Fruit fly (Drosophila melanogaster): ENCODE results near the gene ImpL1.

DNA sequence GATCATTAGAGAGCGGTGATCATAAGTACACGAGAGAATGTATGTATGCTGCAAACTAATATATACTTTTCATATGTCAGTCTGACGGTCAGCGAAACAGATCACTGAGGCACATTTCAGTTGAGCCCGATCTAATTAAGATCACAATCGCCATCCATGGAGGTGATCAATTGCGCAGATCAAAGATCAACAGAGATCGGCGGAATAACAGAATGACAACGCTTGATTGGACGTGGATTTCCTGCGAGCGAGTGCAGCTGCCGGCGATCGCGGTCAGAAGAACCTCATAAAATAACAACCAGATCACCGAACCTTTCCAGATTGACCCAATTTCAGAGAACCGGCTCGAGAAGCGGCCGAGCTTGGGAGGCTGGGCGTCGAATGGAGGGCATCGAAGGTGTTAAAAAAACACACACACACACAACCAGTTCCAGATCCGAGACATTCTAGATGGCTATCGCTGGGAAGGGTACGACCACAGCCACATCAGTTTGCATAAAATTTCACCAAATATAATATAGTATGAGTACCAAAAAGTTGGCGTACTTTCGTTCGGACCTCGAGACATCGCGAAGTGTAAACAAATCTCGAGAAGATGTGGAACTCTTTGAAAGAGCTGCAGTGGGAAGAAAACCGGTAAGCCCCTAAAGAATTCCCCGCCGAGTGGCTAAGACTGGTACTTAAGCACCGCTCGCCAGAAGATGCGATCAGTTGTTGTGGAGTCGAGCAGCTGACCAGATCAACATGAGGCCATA is at the start of gene ImpL1:
- TF ChIP-seq dl (GFP tag; optimal IDR thresholded peaks at IDR 0.05; ENCODE audit: insufficient read depth in 1 of 2, partially characterized antibody in 2 of 2) (no peak), GATAd (GFP tag; optimal IDR thresholded peaks at IDR 0.05) (no peak)

All from whole organism, wandering third instar larva.